Fruit fly (Drosophila melanogaster): ENCODE measurements around the gene Irp-1A.

The Irp-1A gene

dm6 chr3R:22726771-22727455, 2.5 kb upstream of the Irp-1A start, which contains the start of gene CG45049 (continued):
- TF ChIP-seq her (GFP tag; optimal IDR thresholded peaks at IDR 0.05): no peak
- peak in 1 of 2 experiments; percentile 12 for TF ChIP-seq Pdp1 (GFP tag; optimal IDR thresholded peaks at IDR 0.05)
- no peak for TF ChIP-seq CG11247 (GFP tag; IDR thresholded peaks at IDR 0.05)
- no peak for TF ChIP-seq wor (GFP tag; IDR thresholded peaks at IDR 0.05)
- no peak for TF ChIP-seq ap (GFP tag; IDR thresholded peaks at IDR 0.05)
- TF ChIP-seq zen2 (GFP tag; IDR thresholded peaks at IDR 0.05; ENCODE audit: partially characterized antibody): peak; percentile 88
- TF ChIP-seq en (GFP tag; optimal IDR thresholded peaks at IDR 0.05): no peak
- no peak for TF ChIP-seq D19B (GFP tag; optimal IDR thresholded peaks at IDR 0.05)
- TF ChIP-seq pum (GFP tag; optimal IDR thresholded peaks at IDR 0.05): no peak
- no peak for TF ChIP-seq grn (GFP tag; optimal IDR thresholded peaks at IDR 0.05)
- TF ChIP-seq Hmr (GFP tag; optimal IDR thresholded peaks at IDR 0.05): no peak
- TF ChIP-seq seq (GFP tag; IDR thresholded peaks at IDR 0.05): no peak
- peak; percentile 22 for TF ChIP-seq ftz-f1 (GFP tag; optimal IDR thresholded peaks at IDR 0.05)
- TF ChIP-seq kah (GFP tag; optimal IDR thresholded peaks at IDR 0.05): no peak
- TF ChIP-seq tna (GFP tag; IDR thresholded peaks at IDR 0.05; ENCODE audit: partially characterized antibody): peak; percentile 91
- peak; percentile 75 for TF ChIP-seq hbn (GFP tag; IDR thresholded peaks at IDR 0.05; ENCODE audit: partially characterized antibody)
- TF ChIP-seq CG33213 (GFP tag; optimal IDR thresholded peaks at IDR 0.05): no peak
- TF ChIP-seq CG12659 (GFP tag; optimal IDR thresholded peaks at IDR 0.05): no peak
- TF ChIP-seq CG1603 (tag; optimal IDR thresholded peaks at IDR 0.05): peak; percentile 26
- peak; percentile 67 for TF ChIP-seq CG2129 (GFP tag; IDR thresholded peaks at IDR 0.05; ENCODE audit: partially characterized antibody)
- no peak for TF ChIP-seq Dbx (GFP tag; IDR thresholded peaks at IDR 0.05)
- TF ChIP-seq Jarid2 (GFP tag; optimal IDR thresholded peaks at IDR 0.05): no peak
- no peak for TF ChIP-seq ewg (GFP tag; optimal IDR thresholded peaks at IDR 0.05)
- TF ChIP-seq Taf1 (GFP tag; IDR thresholded peaks at IDR 0.05): no peak
- TF ChIP-seq NK7.1 (GFP tag; optimal IDR thresholded peaks at IDR 0.05): no peak
- TF ChIP-seq dysf (GFP tag; IDR thresholded peaks at IDR 0.05): no peak
- TF ChIP-seq HmgD (GFP tag; optimal IDR thresholded peaks at IDR 0.05): no peak
- no peak for TF ChIP-seq CG1647 (GFP tag; optimal IDR thresholded peaks at IDR 0.05)
- TF ChIP-seq fd102C (GFP tag; optimal IDR thresholded peaks at IDR 0.05): no peak
- no peak for TF ChIP-seq exex (tag; optimal IDR thresholded peaks at IDR 0.05)
- TF ChIP-seq sim (GFP tag; IDR thresholded peaks at IDR 0.05): no peak
- peak; percentile 74 for TF ChIP-seq CG14860 (GFP tag; IDR thresholded peaks at IDR 0.05; ENCODE audit: partially characterized antibody)
- no peak for TF ChIP-seq CG13894 (tag; optimal IDR thresholded peaks at IDR 0.05)
- TF ChIP-seq Trl (optimal IDR thresholded peaks at IDR 0.05): peak in 1 of 2 experiments; percentile 69
- no peak for TF ChIP-seq Trl (GFP tag; optimal IDR thresholded peaks at IDR 0.05)
- no peak for TF ChIP-seq CG8290 (GFP tag; optimal IDR thresholded peaks at IDR 0.05)
- TF ChIP-seq CG8290 (tag; optimal IDR thresholded peaks at IDR 0.05): peak in 1 of 2 experiments; percentile 5
- no peak for TF ChIP-seq ab (GFP tag; optimal IDR thresholded peaks at IDR 0.05)
- no peak for TF ChIP-seq Nf-YC (tag; optimal IDR thresholded peaks at IDR 0.05)
- TF ChIP-seq sisA (GFP tag; IDR thresholded peaks at IDR 0.05): no peak
- peak; percentile 79 for TF ChIP-seq CG13287 (GFP tag; IDR thresholded peaks at IDR 0.05; ENCODE audit: partially characterized antibody)
- TF ChIP-seq lab (GFP tag; optimal IDR thresholded peaks at IDR 0.05): peak; percentile 33
- TF ChIP-seq caup (GFP tag; optimal IDR thresholded peaks at IDR 0.05; ENCODE audit: severe bottlenecking): no peak
- no peak; the same call in 1 of the 2 replicates for TF ChIP-seq Atf6 (GFP tag; IDR thresholded peaks at IDR 0.05)
- no peak for TF ChIP-seq sens-2 (GFP tag; IDR thresholded peaks at IDR 0.05)
- peak; percentile 23 for TF ChIP-seq CG10543 (GFP tag; optimal IDR thresholded peaks at IDR 0.05)
- TF ChIP-seq amos (GFP tag; IDR thresholded peaks at IDR 0.05; ENCODE audit: partially characterized antibody): peak; percentile 96
- TF ChIP-seq CG7987 (GFP tag; optimal IDR thresholded peaks at IDR 0.05): no peak
- no peak for TF ChIP-seq pita (GFP tag; optimal IDR thresholded peaks at IDR 0.05)
- no peak for TF ChIP-seq p53 (GFP tag; optimal IDR thresholded peaks at IDR 0.05)
